Worm (Caenorhabditis elegans): ENCODE data around the gene pax-1.

pax-1 gene

DNA sequence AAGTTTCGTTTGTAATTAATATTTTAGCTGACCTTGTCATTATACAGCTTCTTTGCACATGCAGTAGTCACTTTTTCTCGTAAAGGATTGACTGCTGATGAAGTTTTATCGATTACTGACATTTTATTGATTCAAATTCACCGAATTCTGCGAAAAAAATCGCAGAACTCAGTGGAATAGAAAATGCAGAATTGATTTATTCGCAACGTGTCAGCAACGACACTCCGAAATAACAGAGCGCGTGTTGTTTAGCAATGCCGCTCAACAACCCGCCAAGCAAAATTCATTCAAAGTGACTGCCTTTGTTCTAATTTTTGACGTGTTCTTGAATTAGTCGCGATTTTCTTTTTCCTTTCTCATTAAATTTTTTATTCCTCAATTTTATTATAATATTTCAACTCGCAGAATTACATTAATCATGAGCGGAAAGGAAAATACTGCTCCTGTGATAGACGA lies 3.6 kb upstream of the pax-1 start, which contains the start of the genes cogc-6 and air-1:
TSS of gene cogc-6 (minus strand) at position 234 of the 456 bp plus-strand sequence.
TSS of gene air-1 (plus strand) at position 406 of the 456 bp plus-strand sequence.
- TF ChIP-seq nfya-1 (tag; optimal IDR thresholded peaks at IDR 0.05; ENCODE audit: insufficient read depth) (peak; percentile 41), snpc-4 (tag; optimal IDR thresholded peaks at IDR 0.05) (peak; percentile 53), pha-4 (tag; optimal IDR thresholded peaks at IDR 0.05) (peak; percentile 43), lin-15B (tag; optimal IDR thresholded peaks at IDR 0.05) (peak; percentile 25), lin-39 (tag; optimal IDR thresholded peaks at IDR 0.05) (no peak), nhr-43 (tag; optimal IDR thresholded peaks at IDR 0.05; ENCODE audit: poor library complexity, severe bottlenecking) (no peak), ceh-28 (tag; optimal IDR thresholded peaks at IDR 0.05) (peak; percentile 60), nhr-23 (tag; optimal IDR thresholded peaks at IDR 0.05) (peak; percentile 35)

- TF ChIP-seq nhr-28 (tag; optimal IDR thresholded peaks at IDR 0.05) = no peak
- TF ChIP-seq ceh-82 (tag; optimal IDR thresholded peaks at IDR 0.05) = no peak
- no peak for TF ChIP-seq fos-1 (tag; optimal IDR thresholded peaks at IDR 0.05)
- TF ChIP-seq mml-1 (tag; optimal IDR thresholded peaks at IDR 0.05) = no peak
- no peak for TF ChIP-seq lin-39 (tag; optimal IDR thresholded peaks at IDR 0.05)
- TF ChIP-seq ceh-28 (tag; optimal IDR thresholded peaks at IDR 0.05) = no peak
- TF ChIP-seq lin-15B (tag; optimal IDR thresholded peaks at IDR 0.05) = no peak
- no peak for TF ChIP-seq ama-1 (optimal IDR thresholded peaks at IDR 0.05)
- TF ChIP-seq nhr-67 (tag; optimal IDR thresholded peaks at IDR 0.05) = no peak
- TF ChIP-seq egl-5 (tag; optimal IDR thresholded peaks at IDR 0.05) = no peak
- no peak for TF ChIP-seq elt-3 (tag; optimal IDR thresholded peaks at IDR 0.05)
- no peak for TF ChIP-seq mdl-1 (tag; optimal IDR thresholded peaks at IDR 0.05)
- TF ChIP-seq nhr-25 (tag; optimal IDR thresholded peaks at IDR 0.05) = no peak
- no peak for TF ChIP-seq elt-1 (tag; optimal IDR thresholded peaks at IDR 0.05)
- TF ChIP-seq ZK546.5 (tag; optimal IDR thresholded peaks at IDR 0.05) = no peak
- TF ChIP-seq nhr-43 (tag; optimal IDR thresholded peaks at IDR 0.05; ENCODE audit: poor library complexity, severe bottlenecking) = no peak
- TF ChIP-seq hmg-11 (tag; optimal IDR thresholded peaks at IDR 0.05) = no peak
Measured at ce11 chrV:8223417-8223816, 1.3 kb upstream of the pax-1 start.

ce11 chrV:8226812-8227211 lies 2.1 kb downstream of the pax-1 start, which contains the start of gene K07C11.10:
TSS of gene K07C11.10 (minus strand) at chrV:8226912.
- TF ChIP-seq nhr-77 (tag; optimal IDR thresholded peaks at IDR 0.05) = no peak
- no peak for TF ChIP-seq aly-2 (tag; optimal IDR thresholded peaks at IDR 0.05)
- TF ChIP-seq zag-1 (tag; optimal IDR thresholded peaks at IDR 0.05) = no peak
- no peak for TF ChIP-seq mml-1 (tag; optimal IDR thresholded peaks at IDR 0.05)
- TF ChIP-seq jun-1 (tag; optimal IDR thresholded peaks at IDR 0.05) = no peak
- no peak for TF ChIP-seq nhr-12 (tag; optimal IDR thresholded peaks at IDR 0.05)

- TF ChIP-seq lin-15B (tag; optimal IDR thresholded peaks at IDR 0.05) = peak; percentile 49
- TF ChIP-seq nhr-43 (tag; optimal IDR thresholded peaks at IDR 0.05; ENCODE audit: poor library complexity, severe bottlenecking) = peak; percentile 81
- TF ChIP-seq nhr-25 (tag; optimal IDR thresholded peaks at IDR 0.05) = peak; percentile 84
- TF ChIP-seq elt-2 (tag; optimal IDR thresholded peaks at IDR 0.05) = peak; percentile 70
- TF ChIP-seq ZK546.5 (tag; optimal IDR thresholded peaks at IDR 0.05) = no peak
- no peak for TF ChIP-seq fos-1 (tag; optimal IDR thresholded peaks at IDR 0.05)
- no peak for TF ChIP-seq nhr-11 (tag; optimal IDR thresholded peaks at IDR 0.05)
- peak; percentile 3 for TF ChIP-seq zag-1 (tag; optimal IDR thresholded peaks at IDR 0.05)
- no peak for TF ChIP-seq nhr-237 (tag; optimal IDR thresholded peaks at IDR 0.05)
- no peak for TF ChIP-seq nhr-12 (tag; optimal IDR thresholded peaks at IDR 0.05)
- TF ChIP-seq lin-39 (tag; optimal IDR thresholded peaks at IDR 0.05) = peak; percentile 69
- TF ChIP-seq pha-4 (tag; optimal IDR thresholded peaks at IDR 0.05) = peak; percentile 86
- TF ChIP-seq lsy-12 (tag; optimal IDR thresholded peaks at IDR 0.05) = peak; percentile 58
- TF ChIP-seq nhr-28 (tag; optimal IDR thresholded peaks at IDR 0.05) = no peak
- TF ChIP-seq skn-1 (tag; optimal IDR thresholded peaks at IDR 0.05) = no peak
- TF ChIP-seq R02D3.7 (tag; optimal IDR thresholded peaks at IDR 0.05) = peak; percentile 73
- TF ChIP-seq pqm-1 (tag; optimal IDR thresholded peaks at IDR 0.05) = peak; percentile 77
- no peak for TF ChIP-seq ceh-16 (tag; optimal IDR thresholded peaks at IDR 0.05)
- no peak for TF ChIP-seq ztf-11 (tag; optimal IDR thresholded peaks at IDR 0.05)
- TF ChIP-seq hmg-11 (tag; optimal IDR thresholded peaks at IDR 0.05) = peak; percentile 80
- peak; percentile 69 for TF ChIP-seq tbx-2 (tag; optimal IDR thresholded peaks at IDR 0.05)
- TF ChIP-seq nhr-77 (tag; optimal IDR thresholded peaks at IDR 0.05) = peak; percentile 45
- no peak for TF ChIP-seq ceh-9 (tag; optimal IDR thresholded peaks at IDR 0.05)
- TF ChIP-seq ceh-82 (tag; optimal IDR thresholded peaks at IDR 0.05) = peak; percentile 41
- peak; percentile 91 for TF ChIP-seq aly-2 (tag; optimal IDR thresholded peaks at IDR 0.05)
- peak; percentile 94 for TF ChIP-seq ama-1 (optimal IDR thresholded peaks at IDR 0.05)
- no peak for TF ChIP-seq mdl-1 (tag; optimal IDR thresholded peaks at IDR 0.05)
- TF ChIP-seq nhr-23 (tag; optimal IDR thresholded peaks at IDR 0.05) = peak; percentile 91
- TF ChIP-seq unc-39 (tag; optimal IDR thresholded peaks at IDR 0.05) = no peak
- no peak for TF ChIP-seq fkh-2 (tag; optimal IDR thresholded peaks at IDR 0.05)
- no peak for TF ChIP-seq nhr-67 (tag; optimal IDR thresholded peaks at IDR 0.05)
- TF ChIP-seq unc-62 (GFP tag; optimal IDR thresholded peaks at IDR 0.05) = no peak
- no peak for TF ChIP-seq sea-2 (GFP tag; optimal IDR thresholded peaks at IDR 0.05)
- TF ChIP-seq mml-1 (tag; optimal IDR thresholded peaks at IDR 0.05) = no peak
- peak in 1 of 3 experiments; percentile 40 for TF ChIP-seq elt-3 (tag; optimal IDR thresholded peaks at IDR 0.05)
- TF ChIP-seq egl-5 (tag; optimal IDR thresholded peaks at IDR 0.05) = no peak
- TF ChIP-seq nhr-76 (tag; optimal IDR thresholded peaks at IDR 0.05) = no peak
- peak; percentile 99 for TF ChIP-seq snpc-4 (tag; optimal IDR thresholded peaks at IDR 0.05)
- no peak for TF ChIP-seq jun-1 (tag; optimal IDR thresholded peaks at IDR 0.05)
- TF ChIP-seq nfya-1 (tag; optimal IDR thresholded peaks at IDR 0.05; ENCODE audit: insufficient read depth) = peak; percentile 82
- TF ChIP-seq ztf-4 (tag; optimal IDR thresholded peaks at IDR 0.05) = no peak
Measured at ce11 chrV:8228712-8229119, 4.0 kb downstream of the pax-1 start.
